Worm (Caenorhabditis elegans) whole organism, L1 larva: ENCODE results near the gene K09B11.4.

ENCODE experiments used
- aly-2 ChIP-seq: fragments of 150-350 bp; optimal IDR thresholded peaks from 2 replicates; lab custom pipeline; 2014; ENCODE audit warnings: missing biosample characterization, missing genetic modification characterization
- elt-2 ChIP-seq: sonication (generic microtip); optimal IDR thresholded peaks from 2 replicates; lab custom pipeline; 2016; ENCODE audit warnings: missing genetic modification characterization, mild to moderate bottlenecking, inconsistent platforms, missing compliant biosample characterization, missing genetic modification reagents
- fkh-10 ChIP-seq: sonication (generic microtip); optimal IDR thresholded peaks from 2 replicates; lab custom pipeline; 2017; ENCODE audit warnings: missing biosample characterization, missing genetic modification reagents, missing genetic modification characterization
- fos-1 ChIP-seq: fragments of 150-350 bp; optimal IDR thresholded peaks from 2 replicates; lab custom pipeline; 2014; ENCODE audit warnings: missing biosample characterization, missing genetic modification characterization
- jun-1 ChIP-seq: fragments of 150-350 bp; optimal IDR thresholded peaks from 2 replicates; lab custom pipeline; 2014; ENCODE audit warnings: missing biosample characterization, missing genetic modification reagents, missing genetic modification characterization
- lin-39 ChIP-seq: fragments of 150-350 bp; optimal IDR thresholded peaks from 2 replicates; lab custom pipeline; 2014; ENCODE audit warnings: missing biosample characterization, missing genetic modification reagents, missing genetic modification characterization
- nhr-11 ChIP-seq: fragments of 150-350 bp; optimal IDR thresholded peaks from 2 replicates; lab custom pipeline; 2014; ENCODE audit warnings: missing biosample characterization, missing genetic modification characterization
- nhr-28 ChIP-seq: fragments of 150-350 bp; optimal IDR thresholded peaks from 2 replicates; lab custom pipeline; 2014; ENCODE audit warnings: missing biosample characterization, missing genetic modification characterization
- nhr-90 ChIP-seq: sonication (generic microtip); optimal IDR thresholded peaks from 2 replicates; lab custom pipeline; 2016; ENCODE audit warnings: mild to moderate bottlenecking, missing genetic modification characterization, missing compliant biosample characterization; ENCODE audit not compliant: poor library complexity
- rnt-1 ChIP-seq: sonication (generic microtip); optimal IDR thresholded peaks from 2 replicates; lab custom pipeline; 2016; ENCODE audit warnings: mild to moderate bottlenecking, missing genetic modification characterization, moderate library complexity, missing compliant biosample characterization
- unc-130 ChIP-seq: fragments of 150-350 bp; optimal IDR thresholded peaks from 2 replicates; lab custom pipeline; 2017; ENCODE audit warnings: missing biosample characterization, missing genetic modification characterization, inconsistent platforms
- unc-62 ChIP-seq: fragments of 150-350 bp; optimal IDR thresholded peaks from 2 replicates; lab custom pipeline; 2014; ENCODE audit warnings: missing biosample characterization, missing genetic modification reagents, missing genetic modification characterization
- unc-86 ChIP-seq: sonication (generic microtip); optimal IDR thresholded peaks from 2 replicates; lab custom pipeline; 2016; ENCODE audit warnings: missing genetic modification characterization, missing compliant biosample characterization
- ztf-4 ChIP-seq: fragments of 150-350 bp; optimal IDR thresholded peaks from 2 replicates; lab custom pipeline; 2014; ENCODE audit warnings: missing biosample characterization, missing genetic modification characterization

DNA sequence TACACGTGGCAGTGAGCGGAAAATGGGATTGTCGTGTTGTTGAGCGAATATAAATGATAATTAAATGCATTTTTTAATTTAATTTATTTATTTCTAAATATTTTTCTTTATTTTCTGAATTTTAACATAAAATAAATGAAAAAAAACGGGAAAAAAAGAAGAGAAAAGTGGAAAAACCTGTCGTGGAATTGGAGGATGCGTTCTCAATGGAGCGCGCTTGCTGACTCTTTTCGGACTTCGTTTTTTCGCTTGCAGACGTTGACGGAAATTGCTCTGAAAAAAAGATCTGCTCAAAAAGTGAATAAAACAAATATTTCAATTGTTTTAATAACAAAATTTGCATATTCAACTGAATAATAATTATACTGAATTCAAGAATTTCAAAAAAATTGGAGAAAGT is 24.2 kb downstream of the K09B11.4 start:
- TF ChIP-seq jun-1: no peak
- no peak for TF ChIP-seq fkh-10 (GFP tag; lab: Kevin White, UChicago)
- no peak for TF ChIP-seq lin-39
- TF ChIP-seq nhr-28 (tag; lab: Kevin White, UChicago): no peak
- TF ChIP-seq fos-1: no peak
- no peak for TF ChIP-seq aly-2 (tag; lab: Kevin White, UChicago)
- TF ChIP-seq ztf-4: no peak
- no peak for TF ChIP-seq rnt-1 (tag; lab: Kevin White, UChicago)
- no peak for TF ChIP-seq elt-2
- TF ChIP-seq nhr-90 (tag; lab: Kevin White, UChicago): no peak
- TF ChIP-seq nhr-11 (tag; lab: Kevin White, UChicago): no peak
- TF ChIP-seq unc-86 (tag; lab: Kevin White, UChicago): no peak
- TF ChIP-seq unc-62: no peak
- TF ChIP-seq unc-130 (tag; lab: Kevin White, UChicago): peak; percentile 4
